Worm (Caenorhabditis elegans) whole organism, midembryonic: ENCODE results near the gene dex-1.

Source experiments
- T22C8.4 ChIP-seq: fragments of 200-800 bp; sonication (Bioruptor generic); IDR thresholded peaks from 2 replicates; pipeline ENCODE4 v1.3.6; 2022; ENCODE audit warnings: missing genetic modification characterization, missing compliant biosample characterization
- cog-1 ChIP-seq: sonication (generic microtip); optimal IDR thresholded peaks from 2 replicates; lab custom pipeline; 2016; ENCODE audit warnings: missing genetic modification characterization, missing compliant biosample characterization
- flt-1 ChIP-seq: fragments of 200-800 bp; sonication (Bioruptor generic); IDR thresholded peaks from 2 replicates; pipeline ENCODE4 v1.3.6; 2022; ENCODE audit warnings: missing genetic modification characterization, missing compliant biosample characterization
- klf-2 ChIP-seq: fragments of 200-800 bp; sonication (Bioruptor generic); conservative IDR thresholded peaks from 2 replicates; pipeline ENCODE4 v1.3.6; 2022; ENCODE audit warnings: missing genetic modification reagents, missing genetic modification characterization, missing compliant biosample characterization
- med-1 ChIP-seq: sonication (generic microtip); optimal IDR thresholded peaks from 2 replicates; lab custom pipeline; 2017; ENCODE audit warnings: missing genetic modification characterization, mild to moderate bottlenecking, missing compliant biosample characterization, antibody characterized with exemption, missing genetic modification reagents; ENCODE audit not compliant: insufficient read depth
- tab-1 ChIP-seq: fragments of 200-800 bp; sonication (Bioruptor generic); IDR thresholded peaks from 2 replicates; pipeline ENCODE4 v1.3.6; 2022; ENCODE audit warnings: missing genetic modification characterization, missing compliant biosample characterization
- ztf-23 ChIP-seq: fragments of 200-800 bp; sonication (Bioruptor generic); IDR thresholded peaks from 2 replicates; pipeline ENCODE4 v1.3.6; 2022; ENCODE audit warnings: missing genetic modification reagents, missing genetic modification characterization, missing compliant biosample characterization

- TF ChIP-seq klf-2 (GFP tag; lab: Robert Waterston, UW) (no peak), ztf-23 (no peak), med-1 (GFP tag; lab: Kevin White, UChicago) (no peak), flt-1 (0 out of 2 replicates have a peak, but pooled peaks have one; percentile 31), T22C8.4 (GFP tag; lab: Robert Waterston, UW) (no peak), cog-1 (tag; lab: Kevin White, UChicago) (no peak), tab-1 (GFP tag; lab: Robert Waterston, UW) (no peak)
Observed at ce11 chrIII:5552072-5552667, 26.3 kb downstream of the dex-1 start, which contains the start of gene F09F7.6.
